Worm (Caenorhabditis elegans) whole organism, early embryonic: ENCODE measurements around the gene cyp-37B1.

Experiments
- B0310.2 ChIP-seq: sonication (generic microtip); optimal IDR thresholded peaks from 2 replicates; lab custom pipeline; 2016; ENCODE audit warnings: mild to moderate bottlenecking, missing genetic modification characterization, missing compliant biosample characterization
- F13C5.2 ChIP-seq: sonication (generic microtip); optimal IDR thresholded peaks from 2 replicates; lab custom pipeline; 2017; ENCODE audit warnings: mild to moderate bottlenecking, missing genetic modification characterization, inconsistent platforms, missing compliant biosample characterization
- aly-1 ChIP-seq: sonication (generic microtip); optimal IDR thresholded peaks from 2 replicates; lab custom pipeline; 2016; ENCODE audit warnings: missing genetic modification characterization, missing compliant biosample characterization
- ama-1 ChIP-seq: fragments of 150-350 bp; optimal IDR thresholded peaks from 2 replicates; lab custom pipeline; 2014
- ceh-13 ChIP-seq: fragments of 200-800 bp; sonication (Bioruptor generic); optimal IDR thresholded peaks from 2 replicates; lab custom pipeline; 2018; ENCODE audit warnings: mild to moderate bottlenecking, missing genetic modification characterization, missing compliant biosample characterization
- ceh-36 ChIP-seq: sonication (generic microtip); optimal IDR thresholded peaks from 2 replicates; lab custom pipeline; 2016; ENCODE audit warnings: missing genetic modification characterization, inconsistent platforms, missing compliant biosample characterization
- ets-7 ChIP-seq: sonication (generic microtip); optimal IDR thresholded peaks from 2 replicates; lab custom pipeline; 2016; ENCODE audit warnings: missing genotype, missing genetic modification characterization, missing compliant biosample characterization
- flt-1 ChIP-seq: fragments of 200-800 bp; sonication (Bioruptor generic); IDR thresholded peaks from 2 replicates; pipeline ENCODE4 v1.3.6; 2022; ENCODE audit warnings: missing genetic modification characterization, missing compliant biosample characterization
- hmbx-1 ChIP-seq: sonication (generic microtip); optimal IDR thresholded peaks from 2 replicates; lab custom pipeline; 2016; ENCODE audit warnings: mild to moderate bottlenecking, missing genetic modification characterization, missing compliant biosample characterization
- hmg-4 ChIP-seq: fragments of 200-800 bp; sonication (Bioruptor generic); optimal IDR thresholded peaks from 2 replicates; lab custom pipeline; 2018; ENCODE audit warnings: mild to moderate bottlenecking, missing genetic modification characterization, missing compliant biosample characterization
- hnd-1 ChIP-seq: sonication (generic microtip); optimal IDR thresholded peaks from 2 replicates; lab custom pipeline; 2016; ENCODE audit warnings: missing genetic modification characterization, missing compliant biosample characterization
- pes-1 ChIP-seq: fragments of 200-800 bp; sonication (Bioruptor generic); IDR thresholded peaks from 2 replicates; pipeline ENCODE4 v1.3.6; 2022; ENCODE audit warnings: missing genetic modification reagents, missing genetic modification characterization, missing compliant biosample characterization
- scrt-1 ChIP-seq: fragments of 200-800 bp; sonication (Bioruptor generic); IDR thresholded peaks from 2 replicates; pipeline ENCODE4 v1.3.6; 2022; ENCODE audit warnings: missing genetic modification characterization, missing compliant biosample characterization
- sea-1 ChIP-seq: fragments of 200-800 bp; sonication (Bioruptor generic); conservative IDR thresholded peaks from 2 replicates; pipeline ENCODE4 v1.3.6; 2022; ENCODE audit warnings: missing genetic modification characterization, missing compliant biosample characterization
- tbx-11 ChIP-seq: fragments of 200-800 bp; sonication (Bioruptor generic); IDR thresholded peaks from 2 replicates; pipeline ENCODE4 v1.3.6; 2022; ENCODE audit warnings: missing genetic modification characterization, missing compliant biosample characterization
- tbx-37 ChIP-seq: fragments of 200-800 bp; sonication (Bioruptor generic); conservative IDR thresholded peaks from 2 replicates; pipeline ENCODE4 v1.3.6; 2022; ENCODE audit warnings: missing genetic modification reagents, missing genetic modification characterization, missing compliant biosample characterization
- tra-4 ChIP-seq: sonication (generic microtip); optimal IDR thresholded peaks from 2 replicates; lab custom pipeline; 2017; ENCODE audit warnings: missing genetic modification characterization, missing compliant biosample characterization

The cyp-37B1 gene

ce11 chrV:16277918-16278317 lies at the start of gene cyp-37B1:
Gene cyp-37B1, plus strand, starts transcription at chrV:16278116.
- TF ChIP-seq pes-1 (GFP tag; lab: Robert Waterston, UW) (no peak), ceh-36 (tag; lab: Kevin White, UChicago) (no peak), scrt-1 (GFP tag; lab: Robert Waterston, UW) (no peak), ets-7 (tag; lab: Kevin White, UChicago) (no peak), sea-1 (GFP tag; lab: Robert Waterston, UW) (no peak), B0310.2 (tag; lab: Kevin White, UChicago) (no peak), tbx-11 (GFP tag; lab: Robert Waterston, UW) (no peak), flt-1 (GFP tag; lab: Robert Waterston, UW) (no peak), hmg-4 (GFP tag; lab: Kevin White, UChicago) (no peak), tra-4 (tag; lab: Kevin White, UChicago) (no peak), F13C5.2 (tag; lab: Kevin White, UChicago) (no peak), ceh-13 (GFP tag; lab: Kevin White, UChicago) (no peak), tbx-37 (no peak)

ce11 chrV:16229439-16229838 lies 48.5 kb upstream of the cyp-37B1 start:
- TF ChIP-seq hmbx-1 (no peak), scrt-1 (GFP tag; lab: Robert Waterston, UW) (no peak), hnd-1 (no peak), sea-1 (GFP tag; lab: Robert Waterston, UW) (no peak), tbx-11 (GFP tag; lab: Robert Waterston, UW) (no peak), ama-1 (lab: Kevin White, UChicago) (no peak), tra-4 (tag; lab: Kevin White, UChicago) (no peak), ceh-13 (GFP tag; lab: Kevin White, UChicago) (no peak)

- no peak for TF ChIP-seq hmg-4 (GFP tag; lab: Kevin White, UChicago)
- TF ChIP-seq ceh-36 (tag; lab: Kevin White, UChicago): no peak
- TF ChIP-seq hmbx-1: no peak
- no peak for TF ChIP-seq sea-1 (GFP tag; lab: Robert Waterston, UW)
- no peak for TF ChIP-seq F13C5.2 (tag; lab: Kevin White, UChicago)
- TF ChIP-seq tbx-11 (GFP tag; lab: Robert Waterston, UW): no peak
- TF ChIP-seq ama-1 (lab: Kevin White, UChicago): no peak
Measured at ce11 chrV:16229896-16230295, 48.0 kb upstream of the cyp-37B1 start, which contains the start of the genes F21H7.2 and F21H7.12. Gene F21H7.2, minus strand, starts transcription at chrV:16229996. Gene F21H7.12, plus strand, starts transcription at chrV:16230165.

- TF ChIP-seq tbx-11 (GFP tag; lab: Robert Waterston, UW): no peak
- TF ChIP-seq hmg-4 (GFP tag; lab: Kevin White, UChicago): no peak
- no peak for TF ChIP-seq flt-1 (GFP tag; lab: Robert Waterston, UW)
- no peak for TF ChIP-seq ceh-13 (GFP tag; lab: Kevin White, UChicago)
- no peak for TF ChIP-seq F13C5.2 (tag; lab: Kevin White, UChicago)
- TF ChIP-seq pes-1 (GFP tag; lab: Robert Waterston, UW): no peak
- TF ChIP-seq ceh-36 (tag; lab: Kevin White, UChicago): no peak
- no peak for TF ChIP-seq ama-1 (lab: Kevin White, UChicago)
- no peak for TF ChIP-seq sea-1 (GFP tag; lab: Robert Waterston, UW)
- TF ChIP-seq tbx-37: no peak
- no peak for TF ChIP-seq scrt-1 (GFP tag; lab: Robert Waterston, UW)
- TF ChIP-seq B0310.2 (tag; lab: Kevin White, UChicago): no peak
- TF ChIP-seq aly-1 (tag; lab: Kevin White, UChicago): no peak
- no peak for TF ChIP-seq tra-4 (tag; lab: Kevin White, UChicago)
Measured at ce11 chrV:16232180-16232579, 45.7 kb upstream of the cyp-37B1 start, which contains the start of gene gst-22. Gene gst-22, minus strand, starts transcription at chrV:16232282.

ce11 chrV:16233624-16234023 lies 44.3 kb upstream of the cyp-37B1 start, which contains the start of gene clec-233:
Gene clec-233, plus strand, starts transcription at chrV:16233924.
- no peak for TF ChIP-seq tbx-37
- no peak for TF ChIP-seq hnd-1
- no peak for TF ChIP-seq tbx-11 (GFP tag; lab: Robert Waterston, UW)
- TF ChIP-seq ets-7 (tag; lab: Kevin White, UChicago): no peak
- no peak for TF ChIP-seq F13C5.2 (tag; lab: Kevin White, UChicago)
- TF ChIP-seq ama-1 (lab: Kevin White, UChicago): no peak
- TF ChIP-seq flt-1 (GFP tag; lab: Robert Waterston, UW): no peak
- TF ChIP-seq pes-1 (GFP tag; lab: Robert Waterston, UW): no peak
- TF ChIP-seq scrt-1 (GFP tag; lab: Robert Waterston, UW): no peak
- no peak for TF ChIP-seq B0310.2 (tag; lab: Kevin White, UChicago)
- TF ChIP-seq sea-1 (GFP tag; lab: Robert Waterston, UW): no peak
- no peak for TF ChIP-seq tra-4 (tag; lab: Kevin White, UChicago)
- TF ChIP-seq ceh-36 (tag; lab: Kevin White, UChicago): no peak
- no peak for TF ChIP-seq aly-1 (tag; lab: Kevin White, UChicago)
- TF ChIP-seq ceh-13 (GFP tag; lab: Kevin White, UChicago): no peak
- no peak for TF ChIP-seq hmg-4 (GFP tag; lab: Kevin White, UChicago)
- TF ChIP-seq hmbx-1: no peak

ce11 chrV:16235135-16235534 lies 42.8 kb upstream of the cyp-37B1 start, which contains the start of gene F21H7.3:
Gene F21H7.3, minus strand, starts transcription at chrV:16235235.
- TF ChIP-seq sea-1 (GFP tag; lab: Robert Waterston, UW) (no peak), ama-1 (lab: Kevin White, UChicago) (no peak), aly-1 (tag; lab: Kevin White, UChicago) (no peak), B0310.2 (tag; lab: Kevin White, UChicago) (no peak), pes-1 (GFP tag; lab: Robert Waterston, UW) (no peak), scrt-1 (GFP tag; lab: Robert Waterston, UW) (no peak), hmg-4 (GFP tag; lab: Kevin White, UChicago) (no peak), tbx-37 (no peak), hmbx-1 (no peak), ceh-36 (tag; lab: Kevin White, UChicago) (no peak), flt-1 (GFP tag; lab: Robert Waterston, UW) (no peak), F13C5.2 (tag; lab: Kevin White, UChicago) (no peak), tbx-11 (GFP tag; lab: Robert Waterston, UW) (no peak)

- no peak for TF ChIP-seq tbx-37
Measured at ce11 chrV:16235647-16236046, 42.3 kb upstream of the cyp-37B1 start, which contains the start of gene srh-98. Gene srh-98, minus strand, starts transcription at chrV:16235747.
